ENCODE assay signal across 6 fruit fly cellular contexts in the genomic region with DNA sequence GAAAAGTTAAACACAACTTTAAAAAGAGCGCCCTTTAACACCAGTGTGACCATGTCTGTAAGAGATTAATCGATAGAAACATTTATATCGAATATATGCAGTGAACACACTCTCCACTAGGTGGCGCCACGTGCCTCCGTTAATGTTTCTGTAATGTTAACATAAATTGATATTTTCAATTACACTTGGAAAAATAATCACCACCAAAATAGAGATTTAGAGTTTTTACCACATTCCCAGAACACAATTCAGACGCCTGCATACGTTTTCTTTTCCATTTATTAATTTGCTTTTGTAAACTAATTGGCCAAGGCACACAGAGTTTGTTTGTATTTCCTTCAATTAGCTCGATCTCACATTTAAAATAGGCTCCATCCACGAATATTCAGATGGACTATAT.
TF ChIP-seq lines count a peak whose summit lies in the region.

No protein-coding gene starts in this region.

- peak; percentile 93 to 97 for TF ChIP-seq CTCF in S2 (optimal IDR thresholded peaks at IDR 0.05; lab: Kevin White, UChicago)
- peak; percentile 91 for TF ChIP-seq CTCF in whole organism, embryonic (GFP tag; optimal IDR thresholded peaks at IDR 0.05; lab: Kevin White, UChicago)

TF ChIP-seq in whole organism, adult, 20 proteins besides CTCF, POLR2A, EP300 and RAD21:
- TF ChIP-seq bab1 (GFP tag; optimal IDR thresholded peaks at IDR 0.05; lab: Kevin White, UChicago) (peak; percentile 15), CG33017 (tag; optimal IDR thresholded peaks at IDR 0.05; lab: Kevin White, UChicago) (no peak), CG1620 (GFP tag; optimal IDR thresholded peaks at IDR 0.05; lab: Kevin White, UChicago) (no peak), CG11617 (GFP tag; optimal IDR thresholded peaks at IDR 0.05; lab: Kevin White, UChicago) (no peak)

TF ChIP-seq in whole organism, embryonic, 481 proteins besides CTCF, POLR2A, EP300 and RAD21 (continues in another document):
- TF ChIP-seq sens-2 (GFP tag; IDR thresholded peaks at IDR 0.05; lab: Robert Waterston, UW) (peak; percentile 80), yki (optimal IDR thresholded peaks at IDR 0.05; lab: Kevin White, UChicago) (no peak), Lhr (GFP tag; optimal IDR thresholded peaks at IDR 0.05; lab: Kevin White, UChicago) (no peak), Spps (tag; optimal IDR thresholded peaks at IDR 0.05; lab: Kevin White, UChicago) (no peak), cato (GFP tag; optimal IDR thresholded peaks at IDR 0.05; lab: Kevin White, UChicago; ENCODE audit: borderline replicate concordance) (no peak), CG17829 (tag; optimal IDR thresholded peaks at IDR 0.05; lab: Kevin White, UChicago) (peak; percentile 84), Sry-β (GFP tag; optimal IDR thresholded peaks at IDR 0.05; lab: Kevin White, UChicago) (no peak), kni (GFP tag; optimal IDR thresholded peaks at IDR 0.05; lab: Kevin White, UChicago) (no peak), CG14667 (GFP tag; IDR thresholded peaks at IDR 0.05; lab: Robert Waterston, UW) (peak; percentile 40; the same call in 1 of the 2 replicates), chm (GFP tag; IDR thresholded peaks at IDR 0.05; lab: Robert Waterston, UW) (peak; percentile 38; the same call in 1 of the 2 replicates), CG6254 (GFP tag; optimal IDR thresholded peaks at IDR 0.05; lab: Kevin White, UChicago) (no peak), CG17361 (GFP tag; IDR thresholded peaks at IDR 0.05; lab: Robert Waterston, UW) (peak; percentile 78), wor (GFP tag; IDR thresholded peaks at IDR 0.05; lab: Robert Waterston, UW) (0 out of 2 replicates have a peak, but pooled peaks have one; percentile 12), Ravus (GFP tag; IDR thresholded peaks at IDR 0.05; lab: Robert Waterston, UW) (no peak), Abd-B (GFP tag; optimal IDR thresholded peaks at IDR 0.05; lab: Kevin White, UChicago) (no peak), ssp (GFP tag; IDR thresholded peaks at IDR 0.05; lab: Robert Waterston, UW) (peak; percentile 54), tna (GFP tag; IDR thresholded peaks at IDR 0.05; lab: Robert Waterston, UW; ENCODE audit: partially characterized antibody) (peak; percentile 52; the same call in 1 of the 2 replicates), CG4707 (GFP tag; optimal IDR thresholded peaks at IDR 0.05; lab: Kevin White, UChicago) (no peak)

TF ChIP-seq in whole organism, prepupa, 60 proteins besides CTCF, POLR2A, EP300 and RAD21 (continues in another document):
- TF ChIP-seq ss (GFP tag; optimal IDR thresholded peaks at IDR 0.05; lab: Kevin White, UChicago) (no peak), CG15336 (GFP tag; IDR thresholded peaks at IDR 0.05; lab: Robert Waterston, UW) (peak; percentile 58), achi (GFP tag; optimal IDR thresholded peaks at IDR 0.05; lab: Kevin White, UChicago) (peak; percentile 15), Sox14 (GFP tag; optimal IDR thresholded peaks at IDR 0.05; lab: Kevin White, UChicago) (peak; percentile 7), Hr38 (GFP tag; optimal IDR thresholded peaks at IDR 0.05; lab: Kevin White, UChicago) (no peak), Sox15 (GFP tag; optimal IDR thresholded peaks at IDR 0.05; lab: Kevin White, UChicago) (no peak), CG11902 (GFP tag; optimal IDR thresholded peaks at IDR 0.05; lab: Kevin White, UChicago) (no peak), CG3919 (GFP tag; optimal IDR thresholded peaks at IDR 0.05; lab: Kevin White, UChicago) (peak; percentile 27), CG7368 (GFP tag; optimal IDR thresholded peaks at IDR 0.05; lab: Kevin White, UChicago) (no peak), Sox102F (GFP tag; optimal IDR thresholded peaks at IDR 0.05; lab: Kevin White, UChicago) (no peak), Gug (GFP tag; IDR thresholded peaks at IDR 0.05; lab: Robert Waterston, UW) (peak; percentile 61), CG10669 (GFP tag; optimal IDR thresholded peaks at IDR 0.05; lab: Kevin White, UChicago) (no peak), vri (GFP tag; optimal IDR thresholded peaks at IDR 0.05; lab: Kevin White, UChicago) (no peak), fd85E (GFP tag; optimal IDR thresholded peaks at IDR 0.05; lab: Kevin White, UChicago) (no peak), fkh (GFP tag; optimal IDR thresholded peaks at IDR 0.05; lab: Kevin White, UChicago) (no peak), CG8319 (GFP tag; optimal IDR thresholded peaks at IDR 0.05; lab: Kevin White, UChicago) (no peak), pdm3 (GFP tag; optimal IDR thresholded peaks at IDR 0.05; lab: Kevin White, UChicago) (no peak), Ets96B (tag; optimal IDR thresholded peaks at IDR 0.05; lab: Kevin White, UChicago) (no peak), CG3032 (tag; optimal IDR thresholded peaks at IDR 0.05; lab: Kevin White, UChicago) (peak; percentile 41), CG16779 (tag; optimal IDR thresholded peaks at IDR 0.05; lab: Kevin White, UChicago) (peak; percentile 6), esn (GFP tag; optimal IDR thresholded peaks at IDR 0.05; lab: Kevin White, UChicago) (peak; percentile 55), spab (GFP tag; optimal IDR thresholded peaks at IDR 0.05; lab: Kevin White, UChicago) (no peak)

TF ChIP-seq in whole organism, pupa, 21 proteins besides CTCF, POLR2A, EP300 and RAD21:
- TF ChIP-seq gl (tag; optimal IDR thresholded peaks at IDR 0.05; lab: Kevin White, UChicago) (no peak), Snoo (tag; optimal IDR thresholded peaks at IDR 0.05; lab: Kevin White, UChicago) (no peak), Ets98B (GFP tag; IDR thresholded peaks at IDR 0.05; lab: Robert Waterston, UW) (peak; percentile 76), Pif1B (GFP tag; optimal IDR thresholded peaks at IDR 0.05; lab: Kevin White, UChicago) (peak; percentile 32), CG34367 (tag; optimal IDR thresholded peaks at IDR 0.05; lab: Kevin White, UChicago) (no peak), rn (GFP tag; IDR thresholded peaks at IDR 0.05; lab: Robert Waterston, UW) (peak; percentile 79), CG13204 (GFP tag; optimal IDR thresholded peaks at IDR 0.05; lab: Kevin White, UChicago) (no peak), CG8159 (tag; optimal IDR thresholded peaks at IDR 0.05; lab: Kevin White, UChicago) (no peak), Pif1A (GFP tag; optimal IDR thresholded peaks at IDR 0.05; lab: Kevin White, UChicago) (peak; percentile 6), D1 (tag; optimal IDR thresholded peaks at IDR 0.05; lab: Kevin White, UChicago) (no peak), CG14655 (GFP tag; optimal IDR thresholded peaks at IDR 0.05; lab: Kevin White, UChicago) (no peak), CG17806 (tag; optimal IDR thresholded peaks at IDR 0.05; lab: Kevin White, UChicago) (peak; percentile 8), CG9948 (tag; optimal IDR thresholded peaks at IDR 0.05; lab: Kevin White, UChicago) (no peak), CG15710 (tag; optimal IDR thresholded peaks at IDR 0.05; lab: Kevin White, UChicago) (no peak), CG12605 (GFP tag; IDR thresholded peaks at IDR 0.05; lab: Robert Waterston, UW) (peak; percentile 75), fd96Ca (GFP tag; IDR thresholded peaks at IDR 0.05; lab: Robert Waterston, UW) (peak; percentile 77), CG4496 (GFP tag; IDR thresholded peaks at IDR 0.05; lab: Robert Waterston, UW) (peak; percentile 89), CG32121 (GFP tag; IDR thresholded peaks at IDR 0.05; lab: Robert Waterston, UW) (peak; percentile 80), CG8301 (tag; optimal IDR thresholded peaks at IDR 0.05; lab: Kevin White, UChicago) (no peak), EcR (GFP tag; optimal IDR thresholded peaks at IDR 0.05; lab: Kevin White, UChicago) (no peak), CG10348 (GFP tag; IDR thresholded peaks at IDR 0.05; lab: Robert Waterston, UW) (no peak)

TF ChIP-seq in whole organism, wandering third instar larva, 38 proteins besides CTCF, POLR2A, EP300 and RAD21:
- TF ChIP-seq jim (GFP tag; optimal IDR thresholded peaks at IDR 0.05; lab: Kevin White, UChicago): no peak
- TF ChIP-seq Mio (GFP tag; optimal IDR thresholded peaks at IDR 0.05; lab: Kevin White, UChicago): no peak
- TF ChIP-seq Sp1 (GFP tag; optimal IDR thresholded peaks at IDR 0.05; lab: Kevin White, UChicago): no peak
- no peak for TF ChIP-seq Hr78 (GFP tag; optimal IDR thresholded peaks at IDR 0.05; lab: Kevin White, UChicago)
- TF ChIP-seq Dif (GFP tag; optimal IDR thresholded peaks at IDR 0.05; lab: Kevin White, UChicago; ENCODE audit: partially characterized antibody): no peak
- no peak for TF ChIP-seq Rel (GFP tag; optimal IDR thresholded peaks at IDR 0.05; lab: Kevin White, UChicago)
- no peak for TF ChIP-seq Rel (tag; optimal IDR thresholded peaks at IDR 0.05; lab: Kevin White, UChicago)
- no peak for TF ChIP-seq dl (GFP tag; optimal IDR thresholded peaks at IDR 0.05; lab: Kevin White, UChicago; ENCODE audit: insufficient read depth in 1 of 2, partially characterized antibody in 2 of 2)
- TF ChIP-seq foxo (GFP tag; optimal IDR thresholded peaks at IDR 0.05; lab: Kevin White, UChicago): peak in 1 of 2 experiments; percentile 32
- TF ChIP-seq usp (GFP tag; optimal IDR thresholded peaks at IDR 0.05; lab: Kevin White, UChicago): no peak
- TF ChIP-seq brk (GFP tag; optimal IDR thresholded peaks at IDR 0.05; lab: Kevin White, UChicago): no peak
- no peak for TF ChIP-seq psq (GFP tag; optimal IDR thresholded peaks at IDR 0.05; lab: Kevin White, UChicago)
- TF ChIP-seq HLH106 (tag; optimal IDR thresholded peaks at IDR 0.05; lab: Kevin White, UChicago): no peak
- no peak for TF ChIP-seq lola (GFP tag; optimal IDR thresholded peaks at IDR 0.05; lab: Kevin White, UChicago)
- no peak for TF ChIP-seq sage (GFP tag; optimal IDR thresholded peaks at IDR 0.05; lab: Kevin White, UChicago)
- peak; percentile 46 for TF ChIP-seq h (GFP tag; optimal IDR thresholded peaks at IDR 0.05; lab: Kevin White, UChicago)
- no peak for TF ChIP-seq Hnf4 (GFP tag; optimal IDR thresholded peaks at IDR 0.05; lab: Kevin White, UChicago)
- no peak for TF ChIP-seq rgr (GFP tag; optimal IDR thresholded peaks at IDR 0.05; lab: Kevin White, UChicago)
- peak; percentile 58 for TF ChIP-seq fru (GFP tag; optimal IDR thresholded peaks at IDR 0.05; lab: Kevin White, UChicago)
- TF ChIP-seq Dfd (GFP tag; optimal IDR thresholded peaks at IDR 0.05; lab: Kevin White, UChicago): no peak
- no peak for TF ChIP-seq dmrt93B (GFP tag; optimal IDR thresholded peaks at IDR 0.05; lab: Kevin White, UChicago)
- TF ChIP-seq N (GFP tag; optimal IDR thresholded peaks at IDR 0.05; lab: Kevin White, UChicago): no peak
- no peak for TF ChIP-seq Jra (GFP tag; optimal IDR thresholded peaks at IDR 0.05; lab: Kevin White, UChicago)
- no peak for TF ChIP-seq GATAd (GFP tag; optimal IDR thresholded peaks at IDR 0.05; lab: Kevin White, UChicago)
TF ChIP-seq in whole organism, wandering third instar larva: peak in this region for 3.
